Worm (Caenorhabditis elegans) whole organism, mixed stage, embryonic: Measurements from ENCODE around the gene C01G10.14.

Experiments
- ceh-43 ChIP-seq: fragments of 200-800 bp; sonication (Bioruptor generic); optimal IDR thresholded peaks from 2 replicates; lab custom pipeline; 2018; ENCODE audit warnings: mild to moderate bottlenecking, missing genetic modification characterization, moderate library complexity, missing compliant biosample characterization
- lin-32 ChIP-seq: fragments of 200-800 bp; sonication (Bioruptor generic); optimal IDR thresholded peaks from 2 replicates; lab custom pipeline; 2018; ENCODE audit warnings: mild to moderate bottlenecking, missing genetic modification characterization, missing compliant biosample characterization
- nhr-12 ChIP-seq: fragments of 150-350 bp; optimal IDR thresholded peaks from 2 replicates; lab custom pipeline; 2014; ENCODE audit warnings: missing biosample characterization, missing genetic modification characterization
- nhr-237 ChIP-seq: fragments of 150-350 bp; optimal IDR thresholded peaks from 2 replicates; lab custom pipeline; 2014; ENCODE audit warnings: missing biosample characterization, missing genetic modification characterization
- pha-4 ChIP-seq: fragments of 150-350 bp; optimal IDR thresholded peaks from 2 replicates; lab custom pipeline; 2018; ENCODE audit warnings: missing biosample characterization, missing genetic modification reagents, missing genetic modification characterization
- tbx-8 ChIP-seq: fragments of 200-800 bp; sonication (Bioruptor generic); optimal IDR thresholded peaks from 2 replicates; lab custom pipeline; 2018; ENCODE audit warnings: mild to moderate bottlenecking, missing genetic modification characterization, moderate library complexity, missing compliant biosample characterization
- unc-39 ChIP-seq: fragments of 150-350 bp; optimal IDR thresholded peaks from 2 replicates; lab custom pipeline; 2014; ENCODE audit warnings: missing biosample characterization, missing genetic modification characterization
- ztf-11 ChIP-seq: fragments of 150-350 bp; optimal IDR thresholded peaks from 2 replicates; lab custom pipeline; 2014; ENCODE audit warnings: missing biosample characterization, missing genetic modification characterization

- TF ChIP-seq nhr-237 (tag; lab: Kevin White, UChicago) (no peak), nhr-12 (no peak), lin-32 (no peak), ztf-11 (tag; lab: Kevin White, UChicago) (no peak), tbx-8 (GFP tag; lab: Kevin White, UChicago) (no peak), pha-4 (no peak), unc-39 (tag; lab: Kevin White, UChicago) (no peak), ceh-43 (no peak)
These were observed 22.1 kb downstream of the C01G10.14 start for ce11 chrV:15083659-15084058.
